Worm (Caenorhabditis elegans): ENCODE measurements around the gene ZK697.8.
A peak's percentile ranks its signal among the peaks of the same experiment; 100 is the strongest.

ZK697.8 gene

DNA sequence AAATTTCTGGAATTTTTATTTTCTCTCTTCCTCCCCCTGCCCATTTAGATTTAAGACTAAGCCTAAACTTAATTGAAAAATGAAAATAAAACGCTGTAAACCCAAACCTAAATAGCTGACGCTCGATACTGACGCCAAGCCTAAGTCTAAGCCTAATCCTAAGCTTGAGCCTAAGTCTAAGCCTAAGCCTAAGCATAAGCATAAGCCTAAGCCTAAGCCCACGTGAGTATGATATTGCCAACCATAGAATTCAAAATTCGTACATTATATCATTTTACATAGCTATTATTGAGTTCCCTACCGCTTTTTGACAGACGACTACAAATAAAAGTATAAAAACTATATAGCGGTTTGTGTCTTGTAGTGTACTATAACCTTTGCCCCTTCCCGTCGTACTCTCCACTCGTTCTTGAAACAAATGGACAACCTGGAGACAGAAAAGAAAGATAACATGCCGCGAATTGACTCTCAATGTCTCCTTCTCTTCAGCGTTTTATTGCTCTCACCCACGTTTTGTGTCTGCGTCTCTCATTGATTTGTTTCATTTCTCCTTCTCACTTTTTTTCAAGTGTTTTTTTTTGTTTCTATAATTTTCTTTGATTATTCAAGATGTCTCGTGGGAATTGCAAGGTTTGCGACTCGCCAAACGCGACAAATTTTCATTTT is 5.6 kb downstream of the ZK697.8 start, which contains the start of gene nhr-256 (continued):
- TF ChIP-seq ces-1 (GFP tag; optimal IDR thresholded peaks at IDR 0.05) (no peak), ceh-62 (tag; optimal IDR thresholded peaks at IDR 0.05) (no peak), hif-1 (tag; optimal IDR thresholded peaks at IDR 0.05) (no peak), fkh-10 (GFP tag; optimal IDR thresholded peaks at IDR 0.05) (no peak), tag-97 (GFP tag; IDR thresholded peaks at IDR 0.05) (no peak), ceh-32 (tag; optimal IDR thresholded peaks at IDR 0.05; ENCODE audit: poor library complexity) (no peak), lin-13 (GFP tag; optimal IDR thresholded peaks at IDR 0.05) (no peak), lin-29 (GFP tag; IDR thresholded peaks at IDR 0.05) (no peak), unc-62 (GFP tag; optimal IDR thresholded peaks at IDR 0.05 in 1 of 2) (peak in 1 of 2 experiments; percentile 67), unc-62 (tag; optimal IDR thresholded peaks at IDR 0.05) (no peak), pqm-1 (tag; optimal IDR thresholded peaks at IDR 0.05) (peak; percentile 72), madf-9 (GFP tag; conservative IDR thresholded peaks at IDR 0.05) (0 out of 2 replicates have a peak, but pooled peaks have one; percentile 22), ceh-28 (tag; optimal IDR thresholded peaks at IDR 0.05) (no peak), daf-16 (GFP tag; optimal IDR thresholded peaks at IDR 0.05) (peak in 1 of 2 experiments; percentile 27), daf-16 (tag; optimal IDR thresholded peaks at IDR 0.05) (peak; percentile 85), T26A8.4 (GFP tag; IDR thresholded peaks at IDR 0.05) (no peak), ceh-20 (GFP tag; IDR thresholded peaks at IDR 0.05) (0 out of 2 replicates have a peak, but pooled peaks have one; percentile 49), nhr-76 (tag; optimal IDR thresholded peaks at IDR 0.05) (peak; percentile 22), attf-4 (tag; optimal IDR thresholded peaks at IDR 0.05) (no peak), F44E2.7 (GFP tag; IDR thresholded peaks at IDR 0.05) (no peak), ztf-7 (tag; optimal IDR thresholded peaks at IDR 0.05) (no peak), mdt-29 (GFP tag; IDR thresholded peaks at IDR 0.05) (no peak), nhr-25 (tag; optimal IDR thresholded peaks at IDR 0.05; ENCODE audit: borderline replicate concordance, insufficient read depth) (peak; percentile 15), Y48G9A.11 (GFP tag; IDR thresholded peaks at IDR 0.05) (no peak), zag-1 (tag; optimal IDR thresholded peaks at IDR 0.05) (no peak), nhr-111 (GFP tag; optimal IDR thresholded peaks at IDR 0.05) (no peak), zip-2 (tag; optimal IDR thresholded peaks at IDR 0.05) (no peak), cey-2 (tag; optimal IDR thresholded peaks at IDR 0.05; ENCODE audit: borderline replicate concordance, insufficient read depth) (peak; percentile 76), tra-1 (GFP tag; IDR thresholded peaks at IDR 0.05) (no peak; the same call in 1 of the 2 replicates), set-16 (GFP tag; IDR thresholded peaks at IDR 0.05) (no peak), dpl-1 (GFP tag; optimal IDR thresholded peaks at IDR 0.05) (peak; percentile 44), saeg-2 (GFP tag; IDR thresholded peaks at IDR 0.05) (no peak), nhr-102 (tag; optimal IDR thresholded peaks at IDR 0.05) (no peak), F37D6.2 (tag; optimal IDR thresholded peaks at IDR 0.05) (no peak), pha-4 (GFP tag; IDR thresholded peaks at IDR 0.05) (peak; percentile 61; the same call in 1 of the 2 replicates), pha-4 (tag; optimal IDR thresholded peaks at IDR 0.05) (peak; percentile 78), mdl-1 (tag; optimal IDR thresholded peaks at IDR 0.05) (peak in 1 of 2 experiments; percentile 81), vab-7 (GFP tag; IDR thresholded peaks at IDR 0.05) (no peak), lin-1 (GFP tag; IDR thresholded peaks at IDR 0.05) (peak; percentile 81), nhr-41 (GFP tag; IDR thresholded peaks at IDR 0.05) (0 out of 2 replicates have a peak, but pooled peaks have one; percentile 47), lin-38 (GFP tag; IDR thresholded peaks at IDR 0.05) (no peak), sdz-12 (GFP tag; optimal IDR thresholded peaks at IDR 0.05) (no peak), daf-19 (GFP tag; conservative IDR thresholded peaks at IDR 0.05) (no peak), skn-1 (tag; optimal IDR thresholded peaks at IDR 0.05) (no peak), daf-12 (tag; optimal IDR thresholded peaks at IDR 0.05) (no peak), egl-43 (GFP tag; IDR thresholded peaks at IDR 0.05) (no peak), lir-3 (tag; optimal IDR thresholded peaks at IDR 0.05) (no peak), daf-8 (GFP tag; IDR thresholded peaks at IDR 0.05) (no peak), arid-1 (GFP tag; conservative IDR thresholded peaks at IDR 0.05) (no peak), lim-7 (GFP tag; IDR thresholded peaks at IDR 0.05) (no peak), nhr-48 (tag; optimal IDR thresholded peaks at IDR 0.05) (peak; percentile 86)

Data from whole organism, L4 larva.